Worm (Caenorhabditis elegans) whole organism, L3 larva: ENCODE measurements around the gene sdc-3.

ENCODE experiments used
- egl-27 ChIP-seq: sonication (generic microtip); optimal IDR thresholded peaks from 4 replicates; lab custom pipeline; 2017; ENCODE audit warnings: missing biosample characterization, missing genetic modification reagents, missing genetic modification characterization
- elt-1 ChIP-seq: fragments of 150-350 bp; optimal IDR thresholded peaks from 2 replicates; lab custom pipeline; 2014; ENCODE audit warnings: missing biosample characterization, missing genetic modification characterization
- jun-1 ChIP-seq: fragments of 150-350 bp; optimal IDR thresholded peaks from 2 replicates; lab custom pipeline; 2014; ENCODE audit warnings: missing biosample characterization, missing genetic modification reagents, missing genetic modification characterization
- lsy-12 ChIP-seq: sonication (generic microtip); optimal IDR thresholded peaks from 2 replicates; lab custom pipeline; 2016; ENCODE audit warnings: mild to moderate bottlenecking, missing genetic modification characterization, missing compliant biosample characterization

DNA sequence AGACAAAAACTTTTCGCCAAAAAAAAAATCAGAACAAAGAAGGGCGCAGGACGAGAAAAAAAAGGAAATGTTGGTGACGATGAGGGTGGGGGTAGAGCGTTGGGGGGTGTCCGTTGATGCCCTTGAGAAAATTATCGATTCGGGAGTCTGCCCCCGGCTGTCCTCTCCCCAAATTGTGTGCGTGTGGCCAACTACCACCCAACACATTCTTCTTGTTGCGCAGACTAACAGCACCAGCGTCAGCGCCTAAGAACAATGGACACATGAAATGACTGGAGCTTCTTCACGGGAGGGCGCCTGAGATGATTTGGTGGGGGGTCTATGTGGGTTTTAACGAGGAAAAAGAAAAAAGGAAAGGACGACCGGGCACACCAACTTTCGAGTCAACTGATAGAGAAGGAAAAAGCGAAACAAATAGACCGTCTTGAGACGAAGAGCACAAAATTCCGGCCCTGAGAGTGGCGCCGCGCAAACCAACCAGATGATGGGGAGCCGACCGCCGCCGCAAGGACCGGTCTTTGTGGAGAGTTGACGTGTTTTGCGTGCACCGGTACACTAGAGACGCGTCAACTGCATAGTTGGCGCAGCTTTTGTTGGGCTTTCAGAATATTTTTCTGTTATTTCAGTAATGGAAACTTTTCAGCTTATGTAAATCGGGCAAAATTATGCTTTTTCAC is 17.2 kb upstream of the sdc-3 start, which contains the start of gene C25D7.9:
- TF ChIP-seq elt-1 (no peak), jun-1 (tag; lab: Kevin White, UChicago) (no peak), lsy-12 (tag; lab: Kevin White, UChicago) (no peak), egl-27 (tag; lab: Kevin White, UChicago) (no peak)
